Worm (Caenorhabditis elegans) whole organism, early embryonic: ENCODE data around the gene daf-41.

Experiments used
- aly-1 ChIP-seq: sonication (generic microtip); optimal IDR thresholded peaks from 2 replicates; lab custom pipeline; 2016; ENCODE audit warnings: missing genetic modification characterization, missing compliant biosample characterization
- ama-1 ChIP-seq: fragments of 150-350 bp; optimal IDR thresholded peaks from 2 replicates; lab custom pipeline; 2014
- ets-7 ChIP-seq: sonication (generic microtip); optimal IDR thresholded peaks from 2 replicates; lab custom pipeline; 2016; ENCODE audit warnings: missing genotype, missing genetic modification characterization, missing compliant biosample characterization
- flt-1 ChIP-seq: fragments of 200-800 bp; sonication (Bioruptor generic); IDR thresholded peaks from 2 replicates; pipeline ENCODE4 v1.3.6; 2022; ENCODE audit warnings: missing genetic modification characterization, missing compliant biosample characterization
- sea-1 ChIP-seq: fragments of 200-800 bp; sonication (Bioruptor generic); conservative IDR thresholded peaks from 2 replicates; pipeline ENCODE4 v1.3.6; 2022; ENCODE audit warnings: missing genetic modification characterization, missing compliant biosample characterization
- tbx-37 ChIP-seq: fragments of 200-800 bp; sonication (Bioruptor generic); conservative IDR thresholded peaks from 2 replicates; pipeline ENCODE4 v1.3.6; 2022; ENCODE audit warnings: missing genetic modification reagents, missing genetic modification characterization, missing compliant biosample characterization
- tra-4 ChIP-seq: sonication (generic microtip); optimal IDR thresholded peaks from 2 replicates; lab custom pipeline; 2017; ENCODE audit warnings: missing genetic modification characterization, missing compliant biosample characterization

DNA sequence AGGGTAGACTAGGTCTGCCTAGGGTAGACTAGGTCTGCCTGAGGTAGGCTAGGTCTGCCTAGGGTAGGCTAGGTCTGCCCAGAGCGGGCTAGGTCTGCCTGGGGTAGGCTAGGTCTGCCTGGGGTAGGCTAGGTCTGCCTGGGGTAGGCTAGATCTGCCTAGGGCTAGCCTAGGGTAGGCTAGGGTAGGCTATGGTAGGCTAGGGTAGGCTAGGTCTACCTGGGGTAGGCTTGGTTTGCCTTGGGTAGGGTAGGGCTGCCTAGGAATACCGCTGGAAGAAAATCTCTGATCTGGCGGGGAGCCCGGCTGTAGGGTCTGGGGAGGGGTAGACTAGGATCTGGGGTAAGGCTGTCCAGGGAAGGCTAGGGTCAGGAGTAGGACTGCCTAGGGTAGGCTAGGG lies 10.9 kb upstream of the daf-41 start:
- TF ChIP-seq ets-7 (tag; lab: Kevin White, UChicago) (no peak), aly-1 (tag; lab: Kevin White, UChicago) (no peak), ama-1 (lab: Kevin White, UChicago) (no peak), flt-1 (no peak), tbx-37 (GFP tag; lab: Robert Waterston, UW) (no peak), sea-1 (GFP tag; lab: Robert Waterston, UW) (no peak), tra-4 (no peak)
